Fruit fly (Drosophila melanogaster) whole organism, pupa: ENCODE results near the gene kri.

Experiments
- CG12605 ChIP-seq: fragments of 200-800 bp; sonication (Bioruptor generic); IDR thresholded peaks from 2 replicates; pipeline ENCODE4 v1.3.6; 2022; ENCODE audit warnings: missing biosample characterization, missing genetic modification characterization
- CG13204 ChIP-seq: fragments of 200-800 bp; sonication (Bioruptor generic); optimal IDR thresholded peaks from 2 replicates; lab custom pipeline; 2018; ENCODE audit warnings: missing biosample characterization, mild to moderate bottlenecking, missing genetic modification characterization, moderate library complexity
- CG17806 ChIP-seq: fragments of 200-800 bp; sonication (Bioruptor generic); optimal IDR thresholded peaks from 2 replicates; lab custom pipeline; 2018; ENCODE audit warnings: missing biosample characterization, mild to moderate bottlenecking, missing genetic modification characterization, moderate library complexity
- CG32121 ChIP-seq: fragments of 200-800 bp; sonication (Bioruptor generic); IDR thresholded peaks from 2 replicates; pipeline ENCODE4 v1.3.6; 2022; ENCODE audit warnings: missing biosample characterization, missing genetic modification characterization
- CG4496 ChIP-seq: fragments of 200-800 bp; sonication (Bioruptor generic); IDR thresholded peaks from 3 replicates; pipeline ENCODE4 v1.3.6; 2022; ENCODE audit warnings: missing biosample characterization, missing genetic modification characterization
- D1 ChIP-seq: fragments of 200-800 bp; sonication (Bioruptor generic); optimal IDR thresholded peaks from 2 replicates; lab custom pipeline; 2018; ENCODE audit warnings: missing biosample characterization, mild to moderate bottlenecking, missing genetic modification characterization, moderate library complexity
- Ets98B ChIP-seq: fragments of 200-800 bp; sonication (Bioruptor generic); IDR thresholded peaks from 2 replicates; pipeline ENCODE4 v1.3.6; 2022; ENCODE audit warnings: missing biosample characterization, missing genetic modification characterization
- Pif1A ChIP-seq: fragments of 200-800 bp; sonication (Bioruptor generic); optimal IDR thresholded peaks from 3 replicates; lab custom pipeline; 2016; ENCODE audit warnings: missing biosample characterization, missing genetic modification characterization
- Snoo ChIP-seq: fragments of 200-800 bp; sonication (Bioruptor generic); optimal IDR thresholded peaks from 3 replicates; lab custom pipeline; 2017; ENCODE audit warnings: missing biosample characterization, mild to moderate bottlenecking, missing genetic modification characterization, inconsistent platforms

- TF ChIP-seq CG12605 (GFP tag; lab: Robert Waterston, UW): no peak
- TF ChIP-seq CG17806 (tag; lab: Kevin White, UChicago): no peak
- 0 out of 3 replicates have a peak, but pooled peaks have one; percentile 30 for TF ChIP-seq CG4496 (GFP tag; lab: Robert Waterston, UW)
- peak; percentile 38; the same call in 1 of the 2 replicates for TF ChIP-seq CG32121 (GFP tag; lab: Robert Waterston, UW)
- TF ChIP-seq CG13204 (GFP tag; lab: Kevin White, UChicago): no peak
- TF ChIP-seq Pif1A: no peak
- no peak for TF ChIP-seq Snoo
- TF ChIP-seq Ets98B (GFP tag; lab: Robert Waterston, UW): no peak
- no peak for TF ChIP-seq D1 (tag; lab: Kevin White, UChicago)
Measured at dm6 chr3L:5843895-5844576, 33.3 kb downstream of the kri start.
